Worm (Caenorhabditis elegans) whole organism, dauer: ENCODE results near the gene ngn-1.
"Not testable (repeated sequence)": the region's sequence is repeated elsewhere in the genome, so short reads cannot be mapped to it uniquely, and the experiment has no call there.

ENCODE experiments used
- unc-62 ChIP-seq: sonication (generic microtip); optimal IDR thresholded peaks from 2 replicates; lab custom pipeline; 2017; ENCODE audit warnings: missing biosample characterization, missing genetic modification reagents, missing genetic modification characterization

Gene ngn-1

DNA sequence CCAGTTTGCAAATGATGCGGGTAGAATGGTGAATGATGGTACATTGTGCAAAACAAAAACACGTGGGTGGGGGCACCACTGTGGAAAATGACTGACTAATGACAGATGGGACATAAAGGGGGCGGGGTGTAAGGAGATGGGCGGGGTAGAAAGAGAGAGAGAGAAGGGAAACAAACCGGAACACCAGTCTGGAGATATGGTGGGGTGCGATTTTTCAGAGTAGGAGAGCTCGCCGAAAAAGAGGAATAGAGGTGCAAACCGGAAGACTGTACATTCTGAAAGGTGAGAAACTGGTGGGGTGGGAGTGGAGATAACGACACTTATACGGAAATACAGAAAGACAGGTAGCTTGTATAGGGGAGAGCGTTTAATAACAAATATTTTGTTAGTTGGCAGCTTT lies at the start of gene ngn-1:
ngn-1 (minus strand) TSS at position 101 of the 400 bp plus-strand sequence.
- TF ChIP-seq unc-62 = no peak

ce11 chrIV:2677687-2678086 lies 49.6 kb upstream of the ngn-1 start:
- no peak for TF ChIP-seq unc-62

DNA sequence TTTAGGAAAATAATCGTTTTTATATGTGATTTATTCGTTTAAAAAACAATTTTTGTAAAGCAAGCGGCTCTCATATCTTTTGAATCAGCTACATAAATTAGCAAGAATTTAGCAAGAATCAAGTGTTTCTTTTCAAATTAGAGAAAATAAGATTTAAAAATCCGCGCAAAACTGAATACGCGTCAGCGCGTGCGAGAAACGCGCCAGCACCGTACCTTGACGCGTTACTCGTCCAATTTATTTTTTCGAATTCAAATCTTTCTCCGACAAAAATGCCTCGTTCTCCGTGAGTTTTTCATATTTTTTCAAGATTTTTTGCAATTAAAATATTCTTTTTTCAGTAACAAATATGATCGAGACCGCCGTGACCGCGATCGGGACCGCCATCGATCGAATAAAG lies 48.2 kb upstream of the ngn-1 start, which contains the start of gene Y94H6A.3:
Y94H6A.3 (plus strand) TSS at position 232 of the 400 bp plus-strand sequence.
- no peak for TF ChIP-seq unc-62

DNA sequence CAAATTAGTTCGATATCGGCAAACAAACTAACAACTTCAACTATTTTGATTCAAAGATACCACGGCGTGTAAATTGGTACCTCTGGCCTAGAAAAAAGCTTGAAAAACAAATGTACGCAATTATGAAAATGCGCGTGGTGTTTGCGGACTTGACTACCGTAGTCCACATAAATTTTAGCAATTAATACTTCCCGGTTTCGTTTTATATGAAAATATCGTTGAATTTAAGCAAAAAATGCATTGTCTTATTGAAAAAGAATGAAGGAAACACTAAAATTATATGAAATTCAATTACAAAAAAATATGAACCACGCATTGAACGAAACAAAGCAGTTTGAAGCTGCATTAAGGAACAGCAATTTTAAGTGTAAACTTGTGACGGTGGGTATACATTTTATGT lies 46.8 kb upstream of the ngn-1 start, which contains the start of gene gpx-4:
gpx-4 (minus strand) TSS at position 101 of the 400 bp plus-strand sequence.
- not testable (repeated sequence) for TF ChIP-seq unc-62

ce11 chrIV:2670664-2671063 lies 42.6 kb upstream of the ngn-1 start:
- TF ChIP-seq unc-62 = no peak

ce11 chrIV:2666586-2667100 lies 38.6 kb upstream of the ngn-1 start, which contains the start of gene Y69A2AR.1:
TSS of gene Y69A2AR.1 (plus strand) at chrIV:2667050.
- TF ChIP-seq unc-62 = no peak

ce11 chrIV:2666127-2666526 lies 38.1 kb upstream of the ngn-1 start:
- no peak for TF ChIP-seq unc-62

DNA sequence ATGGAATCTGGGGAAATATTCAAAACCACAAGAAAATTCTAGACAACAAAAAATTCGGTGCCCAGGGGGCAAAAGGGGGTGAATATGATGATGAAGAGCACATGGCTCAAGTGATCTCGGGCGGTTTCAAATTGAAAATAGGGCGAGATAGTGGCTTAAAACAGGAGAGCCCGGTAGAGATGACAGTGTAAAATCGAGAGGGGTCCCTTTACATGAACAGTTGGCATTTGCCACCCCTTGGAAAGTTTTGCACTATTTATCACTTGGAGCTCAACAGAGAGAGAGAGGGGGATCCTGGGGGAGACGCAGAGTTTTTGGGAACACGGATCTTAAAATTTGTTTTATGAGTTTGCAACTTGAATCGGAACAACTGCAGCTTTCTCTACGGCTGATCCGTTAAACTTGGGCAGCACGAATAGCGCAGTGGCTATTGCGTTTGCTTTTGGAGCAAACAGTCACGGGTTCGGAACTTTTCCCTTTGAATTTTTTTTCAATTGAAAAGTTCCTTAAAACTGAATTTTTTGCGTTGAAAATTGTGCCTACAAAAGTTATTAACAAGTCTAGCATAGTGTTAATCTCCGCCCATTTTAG lies 37.4 kb upstream of the ngn-1 start:
- TF ChIP-seq unc-62 = no peak

ce11 chrIV:2664901-2665201 lies 36.8 kb upstream of the ngn-1 start:
- TF ChIP-seq unc-62 = no peak

- no peak for TF ChIP-seq unc-62
Measured at ce11 chrIV:2663953-2664900, 36.2 kb upstream of the ngn-1 start, which contains the start of gene Y69A2AR.31. TSS of gene Y69A2AR.31 (minus strand) at chrIV:2664003.

- TF ChIP-seq unc-62 = no peak
Measured at ce11 chrIV:2658733-2659132, 30.7 kb upstream of the ngn-1 start.

DNA sequence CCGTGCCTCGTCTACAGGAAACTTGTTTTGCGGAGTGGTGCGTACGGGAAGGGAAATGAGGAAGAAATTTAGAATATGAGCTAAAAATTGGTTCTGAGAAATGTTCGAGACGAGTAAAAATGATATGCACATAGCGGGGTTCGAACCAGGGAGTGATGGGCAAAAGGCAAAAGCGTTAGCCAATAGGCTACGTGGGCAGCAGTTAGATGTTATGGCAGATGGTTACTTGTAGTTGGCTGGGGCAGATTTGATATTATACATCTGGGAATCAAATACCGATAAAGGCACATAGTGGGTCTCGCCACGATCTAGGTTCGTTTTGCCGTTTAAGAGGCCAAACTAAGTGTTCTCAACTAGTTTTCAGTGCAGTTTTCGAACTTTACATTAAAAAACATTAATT lies 29.2 kb upstream of the ngn-1 start:
- TF ChIP-seq unc-62 = no peak

- no peak for TF ChIP-seq unc-62
Measured at ce11 chrIV:2656400-2657139, 28.5 kb upstream of the ngn-1 start.

ce11 chrIV:2654965-2655364 lies 26.9 kb upstream of the ngn-1 start:
- TF ChIP-seq unc-62 = no peak

DNA sequence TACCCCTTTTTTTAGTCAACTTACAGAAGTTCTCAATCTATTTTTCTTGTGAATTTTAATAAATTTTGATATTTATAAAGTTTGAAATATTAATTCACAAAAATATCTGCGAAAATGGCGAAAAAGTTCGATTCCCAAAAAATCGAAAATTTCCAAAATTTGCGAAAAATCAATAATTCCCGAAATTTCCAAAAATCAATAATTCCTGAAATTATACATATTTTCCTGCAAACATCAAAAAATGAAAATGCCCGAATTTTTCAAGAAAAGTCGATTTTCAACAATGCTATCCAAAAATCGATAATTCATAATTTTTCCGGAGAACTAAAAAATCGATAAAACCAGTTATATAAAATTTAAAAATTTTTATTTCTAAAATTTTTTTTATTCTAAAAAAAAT lies 22.0 kb upstream of the ngn-1 start:
- no peak for TF ChIP-seq unc-62

DNA sequence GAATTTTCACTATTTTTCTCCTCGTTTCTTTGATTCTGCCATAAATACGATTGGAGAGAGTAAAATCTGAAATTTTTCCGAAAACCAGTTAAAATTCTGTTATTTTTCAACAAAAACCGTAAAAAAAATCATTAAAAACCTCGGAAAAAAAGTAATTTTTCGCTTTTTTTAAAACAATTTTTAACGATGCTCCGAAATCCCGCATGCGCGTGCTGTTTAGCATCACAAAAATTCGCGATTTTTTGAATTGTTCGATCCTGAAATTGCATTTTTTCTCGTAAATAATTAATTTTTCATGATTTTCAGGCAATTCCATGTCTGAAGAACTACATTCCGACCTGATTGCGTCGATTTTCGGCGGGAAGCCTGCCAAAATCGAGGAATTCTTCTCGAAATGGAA lies 14.6 kb upstream of the ngn-1 start, which contains the start of gene ric-8:
ric-8 (plus strand) TSS at position 301 of the 400 bp plus-strand sequence.
- TF ChIP-seq unc-62 = no peak

- TF ChIP-seq unc-62 = no peak
Measured at ce11 chrIV:2642054-2642453, 14.0 kb upstream of the ngn-1 start.
